Fruit fly (Drosophila melanogaster) whole organism, adult: ENCODE data around the gene TwdlG.

Source experiments
- CG33017 ChIP-seq: fragments of 200-800 bp; sonication (Bioruptor generic); optimal IDR thresholded peaks from 2 replicates; lab custom pipeline; 2018; ENCODE audit warnings: missing biosample characterization, mild to moderate bottlenecking, missing genetic modification characterization, moderate library complexity
- CG5204 ChIP-seq: fragments of 200-800 bp; sonication (Bioruptor generic); optimal IDR thresholded peaks from 2 replicates; lab custom pipeline; 2016; ENCODE audit warnings: missing biosample characterization, missing genetic modification characterization
- Clk ChIP-seq: fragments of 200-800 bp; sonication (Bioruptor generic); optimal IDR thresholded peaks from 2 replicates; lab custom pipeline; 2017; ENCODE audit warnings: missing biosample characterization, missing genetic modification characterization
- Hr96 ChIP-seq: fragments of 200-800 bp; sonication (Bioruptor generic); optimal IDR thresholded peaks from 2 replicates; lab custom pipeline; 2016; ENCODE audit warnings: missing biosample characterization, missing genetic modification characterization
- Mnt ChIP-seq: fragments of 200-800 bp; sonication (Bioruptor generic); optimal IDR thresholded peaks from 2 replicates; lab custom pipeline; 2016; ENCODE audit warnings: missing biosample characterization, mild to moderate bottlenecking, missing genetic modification characterization
- bab1 ChIP-seq: fragments of 200-800 bp; sonication (Bioruptor generic); optimal IDR thresholded peaks from 3 replicates; lab custom pipeline; 2019; ENCODE audit warnings: missing biosample characterization, mild to moderate bottlenecking, missing genetic modification characterization, moderate library complexity
- cic ChIP-seq: fragments of 200-800 bp; sonication (Bioruptor generic); optimal IDR thresholded peaks from 2 replicates; lab custom pipeline; 2017; ENCODE audit warnings: missing biosample characterization, mild to moderate bottlenecking, missing genetic modification characterization, moderate library complexity
- cnc ChIP-seq, 2 experiments: fragments of >200 bp; optimal IDR thresholded peaks; 2 replicates each; lab custom pipeline; 2017
- kay ChIP-seq: fragments of 200-800 bp; sonication (Bioruptor generic); peaks from one replicate; lab custom pipeline; 2016; ENCODE audit warnings: missing biosample characterization, missing genetic modification characterization, borderline replicate concordance

DNA sequence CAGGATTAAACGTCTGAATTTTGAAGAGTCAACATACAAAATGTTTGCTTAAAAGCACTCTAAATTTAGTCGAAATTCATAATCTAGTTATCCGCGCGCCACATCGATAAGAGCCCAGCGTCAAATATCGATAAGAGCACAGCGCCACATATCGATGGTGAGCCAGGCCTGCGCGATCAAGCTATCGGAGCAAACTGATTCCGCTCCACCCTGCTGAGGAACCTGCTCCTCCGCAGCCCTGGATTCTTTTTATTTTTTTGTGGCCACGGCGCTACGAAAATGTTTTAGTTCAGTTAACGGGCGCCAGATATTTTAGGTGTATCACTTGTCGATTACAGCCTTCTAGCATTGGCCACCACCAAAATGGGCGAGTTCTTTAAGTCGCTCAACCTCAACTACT, 30.4 kb downstream of the TwdlG start:
- TF ChIP-seq CG33017 (tag; lab: Kevin White, UChicago) (no peak), cic (peak; percentile 23), cnc (optimal IDR thresholded peaks at IDR 0.05; lab: Kevin White, UChicago) (no peak), kay (GFP tag; lab: Kevin White, UChicago) (no peak), bab1 (peak; percentile 79), Hr96 (GFP tag; lab: Kevin White, UChicago) (peak; percentile 27), Mnt (GFP tag; lab: Kevin White, UChicago) (no peak), CG5204 (no peak), Clk (no peak)
